Fruit fly (Drosophila melanogaster): ENCODE results near the gene bves.

bves gene

dm6 chrX:21116864-21117464 lies 63.2 kb downstream of the bves start, which contains the start of the genes unc and CG15445 (continued):
- TF ChIP-seq Atf3 (GFP tag; optimal IDR thresholded peaks at IDR 0.05) (peak; percentile 3), CG10209 (GFP tag; optimal IDR thresholded peaks at IDR 0.05) (no peak), wek (GFP tag; optimal IDR thresholded peaks at IDR 0.05) (no peak), CG13624 (GFP tag; optimal IDR thresholded peaks at IDR 0.05) (no peak), lilli (GFP tag; optimal IDR thresholded peaks at IDR 0.05) (peak; percentile 14), Poxn (GFP tag; IDR thresholded peaks at IDR 0.05) (no peak), ato (GFP tag; IDR thresholded peaks at IDR 0.05; ENCODE audit: partially characterized antibody) (peak; percentile 58; the same call in 1 of the 2 replicates), CG7556 (GFP tag; optimal IDR thresholded peaks at IDR 0.05) (no peak), GATAe (GFP tag; conservative IDR thresholded peaks at IDR 0.05) (no peak), pnt (GFP tag; optimal IDR thresholded peaks at IDR 0.05) (no peak), CG7372 (GFP tag; IDR thresholded peaks at IDR 0.05) (no peak), CG18599 (GFP tag; optimal IDR thresholded peaks at IDR 0.05) (no peak), ewg (GFP tag; optimal IDR thresholded peaks at IDR 0.05) (peak; percentile 78)

DNA sequence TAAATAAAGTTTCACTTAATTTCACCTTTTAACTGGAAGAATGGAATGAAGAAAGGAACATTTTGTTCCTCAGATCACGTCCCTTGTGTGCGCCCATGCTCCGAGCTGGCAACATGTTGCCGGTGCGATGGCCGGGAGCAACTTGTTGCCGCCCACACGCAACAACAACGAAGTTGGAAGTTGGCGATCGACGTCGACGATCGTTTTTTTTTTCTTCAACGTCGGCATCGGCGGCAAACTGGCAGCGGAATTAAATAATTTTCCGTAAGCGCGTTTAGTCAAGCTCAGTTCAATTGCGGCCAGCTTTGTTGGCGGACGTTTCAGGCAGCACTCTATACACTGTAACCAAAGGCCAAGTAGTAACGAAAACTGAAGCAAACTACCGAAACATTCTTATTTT lies 69.7 kb downstream of the bves start, which contains the start of gene ldd:
Gene ldd (plus strand): TSS at position 136 of the 400 bp plus-strand sequence.
- TF ChIP-seq Hmr (GFP tag; optimal IDR thresholded peaks at IDR 0.05) (no peak), sqz (GFP tag; optimal IDR thresholded peaks at IDR 0.05) (peak; percentile 13), gem (tag; optimal IDR thresholded peaks at IDR 0.05) (no peak), NFAT (GFP tag; IDR thresholded peaks at IDR 0.05) (peak; percentile 32; the same call in 1 of the 2 replicates), CG11504 (tag; optimal IDR thresholded peaks at IDR 0.05) (peak; percentile 98), Med (GFP tag) (peak; percentile 18), ap (GFP tag; IDR thresholded peaks at IDR 0.05) (no peak), CG9437 (GFP tag; optimal IDR thresholded peaks at IDR 0.05) (no peak), otp (GFP tag; IDR thresholded peaks at IDR 0.05) (no peak), CG12659 (GFP tag; optimal IDR thresholded peaks at IDR 0.05) (no peak), crol (GFP tag; IDR thresholded peaks at IDR 0.05) (no peak), dan (GFP tag; IDR thresholded peaks at IDR 0.05) (no peak), kni (GFP tag; optimal IDR thresholded peaks at IDR 0.05) (no peak), CG6689 (GFP tag; IDR thresholded peaks at IDR 0.05) (no peak), Asciz (GFP tag; optimal IDR thresholded peaks at IDR 0.05) (no peak), CG8359 (GFP tag; optimal IDR thresholded peaks at IDR 0.05; ENCODE audit: borderline replicate concordance) (no peak), CG42726 (GFP tag; IDR thresholded peaks at IDR 0.05; ENCODE audit: partially characterized antibody) (no peak), CG6175 (GFP tag; IDR thresholded peaks at IDR 0.05) (no peak), H15 (GFP tag; IDR thresholded peaks at IDR 0.05) (no peak), ara (GFP tag; IDR thresholded peaks at IDR 0.05) (no peak), Adf1 (GFP tag; IDR thresholded peaks at IDR 0.05) (peak; percentile 48; the same call in 1 of the 2 replicates), CHES-1-like (GFP tag; optimal IDR thresholded peaks at IDR 0.05) (no peak), Bdp1 (GFP tag; optimal IDR thresholded peaks at IDR 0.05) (no peak), exex (tag; optimal IDR thresholded peaks at IDR 0.05) (no peak), CG13424 (tag; optimal IDR thresholded peaks at IDR 0.05) (no peak), Deaf1 (tag; optimal IDR thresholded peaks at IDR 0.05) (peak; percentile 48), tin (GFP tag; optimal IDR thresholded peaks at IDR 0.05) (no peak), Spps (tag; optimal IDR thresholded peaks at IDR 0.05) (no peak), mld (GFP tag; IDR thresholded peaks at IDR 0.05; ENCODE audit: partially characterized antibody) (no peak), Dref (GFP tag; IDR thresholded peaks at IDR 0.05) (no peak), z (GFP tag; IDR thresholded peaks at IDR 0.05) (no peak), Aef1 (GFP tag; IDR thresholded peaks at IDR 0.05) (no peak), Oaz (GFP tag; IDR thresholded peaks at IDR 0.05) (no peak), ssp (GFP tag; IDR thresholded peaks at IDR 0.05) (no peak), CG5180 (GFP tag; optimal IDR thresholded peaks at IDR 0.05) (peak; percentile 81)

Measured in whole organism, embryonic.